Fruit fly (Drosophila melanogaster) whole organism, pupa: ENCODE data around the gene CG33791.

ENCODE experiments used
- CG10348 ChIP-seq: fragments of 200-800 bp; sonication (Bioruptor generic); IDR thresholded peaks from 2 replicates; pipeline ENCODE4 v1.3.6; 2022; ENCODE audit warnings: missing biosample characterization, missing genetic modification characterization
- CG17806 ChIP-seq: fragments of 200-800 bp; sonication (Bioruptor generic); optimal IDR thresholded peaks from 2 replicates; lab custom pipeline; 2018; ENCODE audit warnings: missing biosample characterization, mild to moderate bottlenecking, missing genetic modification characterization, moderate library complexity
- CG32121 ChIP-seq: fragments of 200-800 bp; sonication (Bioruptor generic); IDR thresholded peaks from 2 replicates; pipeline ENCODE4 v1.3.6; 2022; ENCODE audit warnings: missing biosample characterization, missing genetic modification characterization
- fd96Ca ChIP-seq: fragments of 200-800 bp; sonication (Bioruptor generic); IDR thresholded peaks from 3 replicates; pipeline ENCODE4 v1.3.6; 2022; ENCODE audit warnings: missing biosample characterization, missing genetic modification characterization
- gl ChIP-seq: fragments of 200-800 bp; sonication (Bioruptor generic); optimal IDR thresholded peaks from 2 replicates; lab custom pipeline; 2018; ENCODE audit warnings: missing biosample characterization, mild to moderate bottlenecking, missing genetic modification characterization

- no peak for TF ChIP-seq CG17806 (tag; lab: Kevin White, UChicago)
- TF ChIP-seq CG32121, result no peak
- TF ChIP-seq fd96Ca (GFP tag; lab: Robert Waterston, UW), result no peak; the same call in 2 of the 3 replicates
- no peak for TF ChIP-seq gl (tag; lab: Kevin White, UChicago)
- no peak for TF ChIP-seq CG10348
Observed at dm6 chr3L:1578391-1578948, 24.3 kb upstream of the CG33791 start.
